Worm (Caenorhabditis elegans) whole organism, mixed stage, embryonic: ENCODE data around the gene skpo-1.

Experiments
- M03D4.4 ChIP-seq: sonication (generic microtip); optimal IDR thresholded peaks from 2 replicates; lab custom pipeline; 2017; ENCODE audit warnings: mild to moderate bottlenecking, missing genetic modification characterization, missing compliant biosample characterization
- bed-3 ChIP-seq: fragments of 200-800 bp; sonication (Bioruptor generic); optimal IDR thresholded peaks from 3 replicates; lab custom pipeline; 2018; ENCODE audit warnings: mild to moderate bottlenecking, missing genetic modification characterization, moderate library complexity, missing compliant biosample characterization
- blmp-1 ChIP-seq: fragments of 150-350 bp; optimal IDR thresholded peaks from 2 replicates; lab custom pipeline; 2014; ENCODE audit warnings: missing biosample characterization, missing genetic modification characterization
- ceh-39 ChIP-seq: fragments of 150-350 bp; optimal IDR thresholded peaks from 2 replicates; lab custom pipeline; 2014; ENCODE audit warnings: missing biosample characterization, missing genetic modification characterization
- ceh-43 ChIP-seq: fragments of 200-800 bp; sonication (Bioruptor generic); optimal IDR thresholded peaks from 2 replicates; lab custom pipeline; 2018; ENCODE audit warnings: mild to moderate bottlenecking, missing genetic modification characterization, moderate library complexity, missing compliant biosample characterization
- ces-1 ChIP-seq: fragments of 150-350 bp; optimal IDR thresholded peaks from 2 replicates; lab custom pipeline; 2014; ENCODE audit warnings: missing biosample characterization, missing genetic modification reagents, missing genetic modification characterization
- cnd-1 ChIP-seq: fragments of 200-800 bp; sonication (Bioruptor generic); optimal IDR thresholded peaks from 2 replicates; lab custom pipeline; 2018; ENCODE audit warnings: mild to moderate bottlenecking, missing genetic modification characterization, missing compliant biosample characterization
- drap-1 ChIP-seq: fragments of 200-800 bp; sonication (Bioruptor generic); optimal IDR thresholded peaks from 3 replicates; lab custom pipeline; 2018; ENCODE audit warnings: mild to moderate bottlenecking, missing genetic modification characterization, missing compliant biosample characterization
- flh-1 ChIP-seq: fragments of 200-800 bp; sonication (Bioruptor generic); optimal IDR thresholded peaks from 2 replicates; lab custom pipeline; 2018; ENCODE audit warnings: mild to moderate bottlenecking, missing genetic modification characterization, moderate library complexity, missing compliant biosample characterization
- ham-2 ChIP-seq: fragments of 200-800 bp; sonication (Bioruptor generic); optimal IDR thresholded peaks from 2 replicates; lab custom pipeline; 2018; ENCODE audit warnings: mild to moderate bottlenecking, missing genetic modification characterization, missing compliant biosample characterization
- hlh-1 ChIP-seq: fragments of 150-350 bp; optimal IDR thresholded peaks from 2 replicates; lab custom pipeline; 2014; ENCODE audit warnings: missing biosample characterization, missing genetic modification reagents, missing genetic modification characterization
- lin-13 ChIP-seq: fragments of 150-350 bp; optimal IDR thresholded peaks from 2 replicates; lab custom pipeline; 2014; ENCODE audit warnings: missing biosample characterization, missing genetic modification characterization
- lin-32 ChIP-seq: fragments of 200-800 bp; sonication (Bioruptor generic); optimal IDR thresholded peaks from 2 replicates; lab custom pipeline; 2018; ENCODE audit warnings: mild to moderate bottlenecking, missing genetic modification characterization, missing compliant biosample characterization
- lsy-2 ChIP-seq: fragments of 150-350 bp; optimal IDR thresholded peaks from 2 replicates; lab custom pipeline; 2014; ENCODE audit warnings: missing biosample characterization, missing genetic modification characterization
- mab-5 ChIP-seq: fragments of 150-350 bp; optimal IDR thresholded peaks from 2 replicates; lab custom pipeline; 2014; ENCODE audit warnings: missing biosample characterization, missing genetic modification characterization
- mep-1 ChIP-seq: fragments of 150-350 bp; optimal IDR thresholded peaks from 2 replicates; lab custom pipeline; 2017; ENCODE audit warnings: missing biosample characterization, missing genetic modification reagents, missing genetic modification characterization, inconsistent platforms
- mls-2 ChIP-seq: sonication (generic microtip); optimal IDR thresholded peaks from 2 replicates; lab custom pipeline; 2016; ENCODE audit warnings: mild to moderate bottlenecking, missing genetic modification characterization, moderate library complexity, missing compliant biosample characterization
- nhr-2 ChIP-seq: fragments of 150-350 bp; optimal IDR thresholded peaks from 2 replicates; lab custom pipeline; 2014; ENCODE audit warnings: missing biosample characterization, missing genetic modification characterization
- nhr-28 ChIP-seq: fragments of 150-350 bp; optimal IDR thresholded peaks from 2 replicates; lab custom pipeline; 2014; ENCODE audit warnings: missing biosample characterization, missing genetic modification characterization
- nhr-76 ChIP-seq: sonication (generic microtip); optimal IDR thresholded peaks from 2 replicates; lab custom pipeline; 2017; ENCODE audit warnings: missing biosample characterization, missing genetic modification characterization
- sem-2 ChIP-seq: fragments of 200-800 bp; sonication (Bioruptor generic); optimal IDR thresholded peaks from 2 replicates; lab custom pipeline; 2018; ENCODE audit warnings: mild to moderate bottlenecking, missing genetic modification characterization, missing compliant biosample characterization
- snpc-4 ChIP-seq: fragments of 150-350 bp; optimal IDR thresholded peaks from 2 replicates; lab custom pipeline; 2014; ENCODE audit warnings: missing biosample characterization, missing genetic modification characterization
- sptf-1 ChIP-seq: sonication (generic microtip); optimal IDR thresholded peaks from 2 replicates; lab custom pipeline; 2017; ENCODE audit warnings: mild to moderate bottlenecking, missing genetic modification characterization, moderate library complexity, missing compliant biosample characterization
- tbx-8 ChIP-seq: fragments of 200-800 bp; sonication (Bioruptor generic); optimal IDR thresholded peaks from 2 replicates; lab custom pipeline; 2018; ENCODE audit warnings: mild to moderate bottlenecking, missing genetic modification characterization, moderate library complexity, missing compliant biosample characterization
- unc-120 ChIP-seq: sonication (generic microtip); optimal IDR thresholded peaks from 2 replicates; lab custom pipeline; 2017; ENCODE audit warnings: missing genetic modification characterization, missing compliant biosample characterization; ENCODE audit not compliant: poor library complexity, severe bottlenecking
- unc-39 ChIP-seq: fragments of 150-350 bp; optimal IDR thresholded peaks from 2 replicates; lab custom pipeline; 2014; ENCODE audit warnings: missing biosample characterization, missing genetic modification characterization
- unc-62 ChIP-seq: fragments of 150-350 bp; optimal IDR thresholded peaks from 2 replicates; lab custom pipeline; 2014; ENCODE audit warnings: missing biosample characterization, missing genetic modification reagents, missing genetic modification characterization
- zip-8 ChIP-seq: fragments of 150-350 bp; optimal IDR thresholded peaks from 2 replicates; lab custom pipeline; 2014; ENCODE audit warnings: missing biosample characterization, missing genetic modification characterization
- ztf-11 ChIP-seq: fragments of 150-350 bp; optimal IDR thresholded peaks from 2 replicates; lab custom pipeline; 2014; ENCODE audit warnings: missing biosample characterization, missing genetic modification characterization

The skpo-1 gene

ce11 chrII:8392215-8392614 lies 12.4 kb downstream of the skpo-1 start:
- no peak for TF ChIP-seq blmp-1

ce11 chrII:8390751-8391150 lies 13.9 kb downstream of the skpo-1 start, which contains the start of gene F49E12.10:
Gene F49E12.10 (plus strand): TSS chrII:8391051.
- TF ChIP-seq mab-5 (tag; lab: Kevin White, UChicago) (no peak), ces-1 (GFP tag; lab: Kevin White, UChicago) (no peak), sem-2 (GFP tag; lab: Kevin White, UChicago) (no peak), cnd-1 (no peak), tbx-8 (GFP tag; lab: Kevin White, UChicago) (no peak)

ce11 chrII:8388001-8388513 lies 16.6 kb downstream of the skpo-1 start, which contains the start of gene drd-1:
Gene drd-1 (plus strand): TSS chrII:8388051.
- TF ChIP-seq cnd-1 (no peak), tbx-8 (GFP tag; lab: Kevin White, UChicago) (no peak), unc-120 (tag; lab: Kevin White, UChicago) (no peak), M03D4.4 (tag; lab: Kevin White, UChicago) (no peak), nhr-2 (tag; lab: Kevin White, UChicago) (no peak), hlh-1 (tag; lab: Kevin White, UChicago) (no peak), drap-1 (GFP tag; lab: Kevin White, UChicago) (no peak), lsy-2 (tag; lab: Kevin White, UChicago) (no peak), unc-62 (no peak), bed-3 (GFP tag; lab: Kevin White, UChicago) (no peak), lin-32 (GFP tag; lab: Kevin White, UChicago) (no peak), mls-2 (tag; lab: Kevin White, UChicago) (no peak), sptf-1 (no peak), ceh-39 (tag; lab: Kevin White, UChicago) (no peak), unc-39 (tag; lab: Kevin White, UChicago) (no peak), flh-1 (no peak), ham-2 (GFP tag; lab: Kevin White, UChicago) (no peak), zip-8 (no peak), mep-1 (tag; lab: Kevin White, UChicago) (no peak)

DNA sequence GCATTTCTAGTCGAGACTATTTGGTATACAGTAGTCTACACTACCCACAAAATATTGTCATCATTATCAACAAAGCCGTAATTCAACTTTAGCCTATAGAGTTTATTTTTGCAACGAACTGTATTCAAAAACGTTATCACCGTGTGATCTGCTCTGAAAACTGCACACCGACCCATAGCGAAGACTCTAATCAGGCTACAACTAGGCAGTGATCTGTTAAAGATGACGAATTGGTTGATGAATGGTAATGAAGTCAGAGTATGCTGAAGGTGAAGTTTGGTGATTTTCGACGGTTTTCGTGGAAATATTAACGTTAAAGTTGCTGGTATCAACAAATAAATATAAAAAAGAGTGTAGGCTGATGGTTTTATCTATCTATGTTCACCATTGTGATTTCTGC lies 17.8 kb downstream of the skpo-1 start:
- TF ChIP-seq lsy-2 (tag; lab: Kevin White, UChicago) (no peak), hlh-1 (tag; lab: Kevin White, UChicago) (no peak), unc-39 (tag; lab: Kevin White, UChicago) (no peak), zip-8 (no peak), mep-1 (tag; lab: Kevin White, UChicago) (no peak), unc-120 (tag; lab: Kevin White, UChicago) (no peak), nhr-28 (tag; lab: Kevin White, UChicago) (no peak), mab-5 (tag; lab: Kevin White, UChicago) (no peak), bed-3 (GFP tag; lab: Kevin White, UChicago) (no peak), unc-62 (no peak), nhr-76 (tag; lab: Kevin White, UChicago) (no peak), lin-13 (tag; lab: Kevin White, UChicago) (no peak)

DNA sequence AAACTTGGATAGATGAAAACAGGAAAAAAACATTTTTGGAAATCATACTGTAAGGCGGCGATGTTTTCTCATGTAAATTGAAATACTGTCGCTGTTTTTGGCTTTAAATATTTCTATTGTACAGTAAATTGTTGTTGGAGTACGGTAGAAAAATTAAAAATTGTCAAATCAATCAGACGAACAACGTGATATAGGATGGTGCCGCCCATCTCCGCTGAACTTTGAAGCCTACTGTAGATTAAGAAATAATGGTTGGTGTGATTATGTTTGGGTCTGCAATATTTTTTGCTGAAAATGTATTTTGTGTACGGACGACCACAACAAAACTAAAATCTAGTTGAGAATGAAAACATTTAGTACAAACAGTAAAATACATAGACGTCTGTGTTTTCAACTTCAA lies 19.1 kb downstream of the skpo-1 start:
- TF ChIP-seq ceh-39 (tag; lab: Kevin White, UChicago), result no peak
- TF ChIP-seq hlh-1 (tag; lab: Kevin White, UChicago), result no peak
- TF ChIP-seq lsy-2 (tag; lab: Kevin White, UChicago), result no peak
- no peak for TF ChIP-seq bed-3 (GFP tag; lab: Kevin White, UChicago)
- no peak for TF ChIP-seq M03D4.4 (tag; lab: Kevin White, UChicago)
- no peak for TF ChIP-seq nhr-2 (tag; lab: Kevin White, UChicago)
- TF ChIP-seq snpc-4 (tag; lab: Kevin White, UChicago), result no peak
- TF ChIP-seq lin-13 (tag; lab: Kevin White, UChicago), result no peak
- no peak for TF ChIP-seq ztf-11
- no peak for TF ChIP-seq ceh-43 (GFP tag; lab: Kevin White, UChicago)
- TF ChIP-seq sptf-1, result no peak
- TF ChIP-seq drap-1 (GFP tag; lab: Kevin White, UChicago), result no peak
- TF ChIP-seq unc-39 (tag; lab: Kevin White, UChicago), result no peak
- TF ChIP-seq mep-1 (tag; lab: Kevin White, UChicago), result no peak
- no peak for TF ChIP-seq zip-8
